Fruit fly (Drosophila melanogaster): ENCODE results near the gene kek1.

kek1 gene

DNA sequence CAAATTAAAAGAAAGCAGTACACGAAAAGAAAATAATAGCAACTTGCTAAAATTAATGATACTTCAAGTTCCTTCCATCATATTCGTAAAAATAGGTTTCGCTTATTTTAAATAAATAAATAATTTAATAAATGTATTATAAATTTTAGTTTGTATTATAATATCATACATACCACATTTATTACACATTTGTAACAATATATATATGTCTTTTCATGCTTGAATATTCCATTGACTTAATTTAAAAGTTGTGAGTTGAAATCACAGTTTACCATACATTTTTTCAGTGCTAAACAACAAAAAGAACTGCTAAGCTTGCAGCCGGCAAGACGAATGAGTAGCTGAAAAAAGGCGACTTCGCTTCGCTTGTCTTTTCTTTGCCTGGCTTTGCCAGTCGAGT, 1.0 kb upstream of the kek1 start (continued):
- TF ChIP-seq shn (GFP tag; optimal IDR thresholded peaks at IDR 0.05), result no peak

DNA sequence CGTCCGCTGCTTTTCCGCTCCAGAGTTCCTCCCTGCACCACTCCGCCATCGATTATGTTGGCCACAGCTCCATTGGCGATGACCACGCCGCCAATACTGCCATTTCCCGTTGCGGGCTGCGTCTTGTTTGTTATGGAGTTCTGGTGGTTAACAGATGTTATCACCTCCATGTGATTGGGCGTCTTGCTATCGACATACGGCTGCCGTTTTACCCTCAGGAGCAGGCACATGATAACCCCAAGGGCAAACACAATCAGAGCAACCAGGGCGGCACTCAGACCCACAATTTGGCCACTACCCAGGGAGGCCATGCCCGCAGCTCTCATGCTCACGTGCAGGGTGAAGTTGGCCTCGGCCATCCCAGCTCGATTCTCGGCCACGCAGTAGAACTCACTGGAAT, 2.5 kb downstream of the kek1 start:
- TF ChIP-seq Med (GFP tag), result peak; percentile 42
- no peak for TF ChIP-seq Abd-B (GFP tag; optimal IDR thresholded peaks at IDR 0.05)
- no peak for TF ChIP-seq mld (GFP tag; IDR thresholded peaks at IDR 0.05; ENCODE audit: partially characterized antibody)

DNA sequence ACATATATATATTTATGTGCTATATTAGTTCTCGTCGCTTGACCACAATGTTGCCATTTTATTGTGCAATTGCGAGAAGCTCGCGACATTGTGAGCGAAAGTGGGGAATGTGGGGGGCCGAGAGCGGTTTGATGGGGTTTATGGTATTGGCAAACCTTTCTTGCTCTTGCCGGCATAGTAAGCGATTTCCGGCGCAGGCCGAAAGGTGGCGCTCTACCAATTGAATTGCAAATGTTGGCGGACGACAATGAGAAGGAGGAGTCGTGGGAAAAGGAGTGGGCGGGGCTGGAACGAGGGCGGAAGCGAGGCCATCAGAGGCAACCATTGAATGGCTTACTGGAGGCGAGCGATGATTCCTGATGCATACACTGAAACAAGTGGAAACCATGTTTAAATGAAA, 19.1 kb downstream of the kek1 start:
- TF ChIP-seq CG12744 (GFP tag; optimal IDR thresholded peaks at IDR 0.05) (no peak), CTCF (GFP tag; optimal IDR thresholded peaks at IDR 0.05) (peak; percentile 73), H15 (GFP tag; IDR thresholded peaks at IDR 0.05) (0 out of 3 replicates have a peak, but pooled peaks have one; percentile 9)

DNA sequence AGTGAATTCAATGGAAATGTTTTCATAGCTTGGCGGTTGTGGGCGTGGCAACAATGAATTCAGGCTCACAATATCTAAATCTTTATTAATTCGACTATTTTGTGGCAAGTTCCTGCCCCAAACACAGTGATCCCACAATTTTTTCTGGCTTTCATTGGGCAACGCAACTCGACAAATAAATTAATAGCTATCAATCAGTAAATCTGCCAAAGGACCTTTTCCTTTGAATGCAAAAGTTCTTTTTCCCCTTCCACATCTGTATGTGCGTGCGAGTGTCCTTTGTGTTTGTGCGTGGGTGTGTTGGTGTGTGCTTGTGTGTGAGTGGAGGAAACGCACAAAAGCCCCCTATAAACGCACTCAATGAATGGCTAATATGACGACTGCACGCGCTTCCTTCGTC, 42.0 kb downstream of the kek1 start:
- TF ChIP-seq Ets65A (GFP tag) (peak; percentile 93), MESR4 (GFP tag; optimal IDR thresholded peaks at IDR 0.05) (no peak)

DNA sequence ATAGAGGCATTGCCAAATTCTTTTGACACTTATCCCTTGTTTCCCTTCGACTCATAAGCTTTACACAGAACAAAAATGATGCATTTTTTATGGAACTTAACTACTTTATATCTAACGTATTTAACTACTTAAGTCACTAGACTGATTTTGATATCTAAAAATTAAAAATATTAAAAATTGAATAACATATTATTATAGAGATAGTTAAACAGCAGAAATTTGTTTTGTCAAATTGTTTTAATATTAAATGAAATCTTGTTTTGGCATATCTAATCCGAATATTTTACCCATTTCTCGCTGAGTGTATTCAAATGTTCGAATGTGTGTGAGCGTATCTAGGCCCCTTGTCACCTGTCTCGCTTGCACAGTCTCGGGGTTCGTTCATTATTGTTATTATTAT, 50.8 kb downstream of the kek1 start:
- TF ChIP-seq MESR4 (GFP tag; optimal IDR thresholded peaks at IDR 0.05), result no peak
- TF ChIP-seq CG7839 (tag; optimal IDR thresholded peaks at IDR 0.05), result peak; percentile 27
- peak; percentile 59 for TF ChIP-seq CG2678 (tag; optimal IDR thresholded peaks at IDR 0.05)
- no peak for TF ChIP-seq CHES-1-like (GFP tag; optimal IDR thresholded peaks at IDR 0.05)
- no peak for TF ChIP-seq Lpt (GFP tag; optimal IDR thresholded peaks at IDR 0.05)
- peak; percentile 30 for TF ChIP-seq lab (GFP tag; optimal IDR thresholded peaks at IDR 0.05)
- peak; percentile 54 for TF ChIP-seq CG11504 (tag; optimal IDR thresholded peaks at IDR 0.05)
- peak; percentile 10 for TF ChIP-seq cwo (GFP tag; optimal IDR thresholded peaks at IDR 0.05)
- no peak for TF ChIP-seq NC2α (GFP tag; optimal IDR thresholded peaks at IDR 0.05)
- TF ChIP-seq CG31441 (GFP tag; IDR thresholded peaks at IDR 0.05), result 0 out of 2 replicates have a peak, but pooled peaks have one; percentile 21
- peak; percentile 29 for TF ChIP-seq Meics (GFP tag; optimal IDR thresholded peaks at IDR 0.05)
- TF ChIP-seq CG10147 (GFP tag; optimal IDR thresholded peaks at IDR 0.05), result peak; percentile 9
- TF ChIP-seq CG7556 (GFP tag; optimal IDR thresholded peaks at IDR 0.05), result peak; percentile 22
- no peak for TF ChIP-seq pzg (GFP tag; optimal IDR thresholded peaks at IDR 0.05)
- peak; percentile 32 for TF ChIP-seq dmrt99B (tag; optimal IDR thresholded peaks at IDR 0.05)
- no peak for TF ChIP-seq B-H2 (GFP tag; optimal IDR thresholded peaks at IDR 0.05)
- peak; percentile 51 for TF ChIP-seq CG18599 (GFP tag; optimal IDR thresholded peaks at IDR 0.05)
- peak; percentile 28 for TF ChIP-seq CG3281 (GFP tag; optimal IDR thresholded peaks at IDR 0.05)
- TF ChIP-seq Hr51 (GFP tag; optimal IDR thresholded peaks at IDR 0.05), result peak in 1 of 2 experiments; percentile 24
- no peak for TF ChIP-seq crol (GFP tag; IDR thresholded peaks at IDR 0.05)
- TF ChIP-seq CG15269 (tag; optimal IDR thresholded peaks at IDR 0.05), result no peak
- no peak for TF ChIP-seq CG3995 (GFP tag; optimal IDR thresholded peaks at IDR 0.05)
- no peak for TF ChIP-seq pfk (GFP tag; optimal IDR thresholded peaks at IDR 0.05)
- no peak for TF ChIP-seq Vsx1 (GFP tag; optimal IDR thresholded peaks at IDR 0.05)
- TF ChIP-seq gem (tag; optimal IDR thresholded peaks at IDR 0.05), result peak; percentile 38
- no peak for TF ChIP-seq Mad (GFP tag; optimal IDR thresholded peaks at IDR 0.05)
- no peak for TF ChIP-seq croc (GFP tag; conservative IDR thresholded peaks at IDR 0.05)
- no peak for TF ChIP-seq CG3847 (GFP tag; IDR thresholded peaks at IDR 0.05)
- TF ChIP-seq caup (GFP tag; optimal IDR thresholded peaks at IDR 0.05; ENCODE audit: severe bottlenecking), result no peak
- TF ChIP-seq al (GFP tag; IDR thresholded peaks at IDR 0.05), result no peak

Data from whole organism, embryonic.